Fruit fly (Drosophila melanogaster) whole organism, embryonic: ENCODE results near the gene CG34135.

Experiments used
- Atf-2 ChIP-seq: fragments of 200-800 bp; sonication (Bioruptor generic); optimal IDR thresholded peaks from 2 replicates; lab custom pipeline; 2016; ENCODE audit warnings: missing biosample characterization, missing genetic modification characterization
- B-H2 ChIP-seq: fragments of 200-800 bp; sonication (Bioruptor generic); optimal IDR thresholded peaks from 2 replicates; lab custom pipeline; 2018; ENCODE audit warnings: missing biosample characterization, mild to moderate bottlenecking, missing genetic modification characterization
- BEAF-32 ChIP-seq: fragments of 200-800 bp; sonication (Bioruptor generic); optimal IDR thresholded peaks from 3 replicates; lab custom pipeline; 2017; ENCODE audit warnings: missing biosample characterization, missing genetic modification characterization, mild to moderate bottlenecking, moderate library complexity, missing genetic modification reagents
- BtbVII ChIP-seq: fragments of 200-800 bp; sonication (Bioruptor generic); optimal IDR thresholded peaks from 3 replicates; lab custom pipeline; 2017; ENCODE audit warnings: missing biosample characterization, mild to moderate bottlenecking, missing genetic modification characterization
- CG11085 ChIP-seq: fragments of 200-800 bp; sonication (Bioruptor generic); IDR thresholded peaks from 2 replicates; pipeline ENCODE4 v1.3.6; 2022; ENCODE audit warnings: missing biosample characterization, missing genetic modification characterization
- CG11247 ChIP-seq: fragments of 200-800 bp; sonication (Bioruptor generic); IDR thresholded peaks from 2 replicates; pipeline ENCODE4 v1.3.6; 2022; ENCODE audit warnings: missing biosample characterization, missing genetic modification characterization
- CG11504 ChIP-seq: fragments of 200-800 bp; sonication (Bioruptor generic); optimal IDR thresholded peaks from 3 replicates; lab custom pipeline; 2019; ENCODE audit warnings: missing biosample characterization, mild to moderate bottlenecking, missing genetic modification characterization, moderate library complexity
- CG11723 ChIP-seq: fragments of 200-800 bp; sonication (Bioruptor generic); optimal IDR thresholded peaks from 2 replicates; lab custom pipeline; 2017; ENCODE audit warnings: missing biosample characterization, mild to moderate bottlenecking, missing genetic modification characterization
- CG12236 ChIP-seq: fragments of 200-800 bp; sonication (Bioruptor generic); optimal IDR thresholded peaks from 2 replicates; lab custom pipeline; 2016; ENCODE audit warnings: missing biosample characterization, missing genetic modification characterization
- CG14441 ChIP-seq: fragments of 200-800 bp; sonication (Bioruptor generic); IDR thresholded peaks from 2 replicates; pipeline ENCODE4 v1.3.6; 2022; ENCODE audit warnings: missing biosample characterization, missing genetic modification characterization
- CG18011 ChIP-seq: fragments of 200-800 bp; sonication (Bioruptor generic); optimal IDR thresholded peaks from 2 replicates; lab custom pipeline; 2017; ENCODE audit warnings: missing biosample characterization, missing genetic modification characterization, mild to moderate bottlenecking, moderate library complexity, missing genotype
- CG18599 ChIP-seq: fragments of 200-800 bp; sonication (Bioruptor generic); optimal IDR thresholded peaks from 3 replicates; lab custom pipeline; 2017; ENCODE audit warnings: missing biosample characterization, missing genetic modification characterization, mild to moderate bottlenecking, moderate library complexity, missing genetic modification reagents
- CG31388 ChIP-seq: fragments of 200-800 bp; sonication (Bioruptor generic); optimal IDR thresholded peaks from 2 replicates; lab custom pipeline; 2016; ENCODE audit warnings: missing biosample characterization, missing genetic modification characterization
- CG33213 ChIP-seq: fragments of 200-800 bp; sonication (Bioruptor generic); optimal IDR thresholded peaks from 3 replicates; lab custom pipeline; 2016; ENCODE audit warnings: missing biosample characterization, missing genetic modification characterization
- CG33557 ChIP-seq: fragments of 200-800 bp; sonication (Bioruptor generic); optimal IDR thresholded peaks from 2 replicates; lab custom pipeline; 2019; ENCODE audit warnings: missing biosample characterization, mild to moderate bottlenecking, missing genetic modification characterization, moderate library complexity
- CG4404 ChIP-seq: fragments of 200-800 bp; sonication (Bioruptor generic); IDR thresholded peaks from 2 replicates; pipeline ENCODE4 v1.3.6; 2022; ENCODE audit warnings: missing biosample characterization, missing genetic modification characterization
- CG4820 ChIP-seq: fragments of 200-800 bp; sonication (Bioruptor generic); optimal IDR thresholded peaks from 3 replicates; lab custom pipeline; 2016; ENCODE audit warnings: missing biosample characterization, missing genetic modification characterization
- CG8290 ChIP-seq, 3 experiments: fragments of 200-800 bp; sonication (Bioruptor generic); optimal IDR thresholded peaks; 2 replicates each; lab custom pipeline; 2016 to 2019; ENCODE audit warnings: missing biosample characterization in 3 of 3, missing genetic modification characterization in 3 of 3, mild to moderate bottlenecking in 2 of 3, moderate library complexity in 1 of 3
- CG9437 ChIP-seq: fragments of 200-800 bp; sonication (Bioruptor generic); optimal IDR thresholded peaks from 2 replicates; lab custom pipeline; 2018; ENCODE audit warnings: missing biosample characterization, mild to moderate bottlenecking, missing genetic modification characterization
- CG9609 ChIP-seq: fragments of 200-800 bp; sonication (Bioruptor generic); optimal IDR thresholded peaks from 3 replicates; lab custom pipeline; 2016; ENCODE audit warnings: missing biosample characterization, missing genetic modification characterization
- Camta ChIP-seq: fragments of 200-800 bp; sonication (Bioruptor generic); optimal IDR thresholded peaks from 2 replicates; lab custom pipeline; 2016; ENCODE audit warnings: missing biosample characterization, missing genetic modification characterization
- Dbx ChIP-seq: fragments of 200-800 bp; sonication (Bioruptor generic); IDR thresholded peaks from 3 replicates; pipeline ENCODE4 v1.3.6; 2022; ENCODE audit warnings: missing biosample characterization, missing genetic modification characterization
- Doc2 ChIP-seq: fragments of 200-800 bp; sonication (Bioruptor generic); IDR thresholded peaks from 2 replicates; pipeline ENCODE4 v1.3.6; 2022; ENCODE audit warnings: missing biosample characterization, missing genetic modification characterization
- Dp ChIP-seq: fragments of 200-800 bp; sonication (Bioruptor generic); optimal IDR thresholded peaks from 2 replicates; lab custom pipeline; 2018; ENCODE audit warnings: missing biosample characterization, mild to moderate bottlenecking, missing genetic modification characterization, moderate library complexity
- E2f1 ChIP-seq: fragments of 200-800 bp; sonication (Bioruptor generic); IDR thresholded peaks from 2 replicates; pipeline ENCODE4 v1.3.6; 2022; ENCODE audit warnings: missing biosample characterization, missing genetic modification characterization
- Gsc ChIP-seq: fragments of 200-800 bp; sonication (Bioruptor generic); IDR thresholded peaks from 2 replicates; pipeline ENCODE4 v1.3.6; 2022; ENCODE audit warnings: missing biosample characterization, missing genetic modification characterization
- MTF-1 ChIP-seq: fragments of 200-800 bp; sonication (Bioruptor generic); optimal IDR thresholded peaks from 2 replicates; lab custom pipeline; 2018; ENCODE audit warnings: missing biosample characterization, mild to moderate bottlenecking, missing genetic modification characterization, borderline replicate concordance
- Mes4 ChIP-seq: fragments of 200-800 bp; sonication (Bioruptor generic); optimal IDR thresholded peaks from 2 replicates; lab custom pipeline; 2016; ENCODE audit warnings: missing biosample characterization, missing genetic modification characterization
- Mrtf ChIP-seq: fragments of 200-800 bp; sonication (Bioruptor generic); IDR thresholded peaks from 3 replicates; pipeline ENCODE4 v1.3.6; 2022; ENCODE audit warnings: missing biosample characterization, missing genetic modification characterization
- Nf-YC ChIP-seq: fragments of 200-800 bp; optimal IDR thresholded peaks from 3 replicates; lab custom pipeline; 2019; ENCODE audit warnings: missing biosample characterization, mild to moderate bottlenecking, missing genetic modification characterization, moderate library complexity
- Oaz ChIP-seq: fragments of 200-800 bp; sonication (Bioruptor generic); IDR thresholded peaks from 2 replicates; pipeline ENCODE4 v1.3.6; 2022; ENCODE audit warnings: missing biosample characterization, missing genetic modification characterization
- Spps ChIP-seq: fragments of 200-800 bp; sonication (Bioruptor generic); optimal IDR thresholded peaks from 2 replicates; lab custom pipeline; 2018; ENCODE audit warnings: missing biosample characterization, mild to moderate bottlenecking, missing genetic modification characterization
- Taf1 ChIP-seq: fragments of 200-800 bp; sonication (Bioruptor generic); IDR thresholded peaks from 2 replicates; pipeline ENCODE4 v1.3.6; 2022; ENCODE audit warnings: missing biosample characterization, missing genetic modification characterization
- Trl ChIP-seq, 3 experiments: fragments of >200 bp in 2 of 3; fragments of 200-800 bp in 1 of 3; sonication (Bioruptor generic) in 1 of 3; optimal IDR thresholded peaks; 2 replicates in 1 of 3; 3 replicates in 2 of 3; lab custom pipeline; 2016 to 2017; ENCODE audit warnings: missing biosample characterization in 1 of 3, missing genetic modification characterization in 1 of 3
- ab ChIP-seq: fragments of 200-800 bp; sonication (Bioruptor generic); optimal IDR thresholded peaks from 2 replicates; lab custom pipeline; 2016; ENCODE audit warnings: missing biosample characterization, missing genetic modification characterization
- al ChIP-seq: fragments of 200-800 bp; sonication (Bioruptor generic); IDR thresholded peaks from 2 replicates; pipeline ENCODE4 v1.3.6; 2022; ENCODE audit warnings: missing biosample characterization, missing genetic modification characterization
- bcd ChIP-seq: fragments of 200-800 bp; sonication (Bioruptor generic); optimal IDR thresholded peaks from 2 replicates; lab custom pipeline; 2017; ENCODE audit warnings: missing biosample characterization, mild to moderate bottlenecking, missing genetic modification characterization
- bowl ChIP-seq: fragments of 200-800 bp; sonication (Bioruptor generic); IDR thresholded peaks from 2 replicates; pipeline ENCODE4 v1.3.6; 2022; ENCODE audit warnings: missing biosample characterization, missing genetic modification characterization
- chif ChIP-seq, 2 experiments: fragments of 200-800 bp; sonication (Bioruptor generic); optimal IDR thresholded peaks; 3 replicates each; lab custom pipeline; 2016; ENCODE audit warnings: missing biosample characterization in 2 of 2, missing genetic modification characterization in 2 of 2
- croc ChIP-seq: fragments of 200-800 bp; sonication (Bioruptor generic); conservative IDR thresholded peaks from 3 replicates; pipeline ENCODE4 v1.3.6; 2022; ENCODE audit warnings: missing biosample characterization, missing genetic modification characterization
- da ChIP-seq: fragments of 200-800 bp; sonication (Bioruptor generic); optimal IDR thresholded peaks from 2 replicates; lab custom pipeline; 2016; ENCODE audit warnings: missing biosample characterization, missing genetic modification characterization
- dm ChIP-seq: fragments of 200-800 bp; sonication (Bioruptor generic); optimal IDR thresholded peaks from 3 replicates; lab custom pipeline; 2016; ENCODE audit warnings: missing biosample characterization, missing genetic modification characterization
- gcm ChIP-seq: fragments of 200-800 bp; sonication (Bioruptor generic); optimal IDR thresholded peaks from 2 replicates; lab custom pipeline; 2019; ENCODE audit warnings: missing biosample characterization, mild to moderate bottlenecking, missing genetic modification characterization, moderate library complexity
- kay ChIP-seq: fragments of 200-800 bp; sonication (Bioruptor generic); optimal IDR thresholded peaks from 2 replicates; lab custom pipeline; 2016; ENCODE audit warnings: missing biosample characterization, missing genetic modification characterization
- oc ChIP-seq: fragments of 200-800 bp; sonication (Bioruptor generic); optimal IDR thresholded peaks from 2 replicates; lab custom pipeline; 2018; ENCODE audit warnings: missing biosample characterization, mild to moderate bottlenecking, missing genetic modification characterization, moderate library complexity
- org-1 ChIP-seq: fragments of 200-800 bp; sonication (Bioruptor generic); optimal IDR thresholded peaks from 2 replicates; lab custom pipeline; 2017; ENCODE audit warnings: missing biosample characterization, missing genetic modification characterization
- pros ChIP-seq: fragments of 200-800 bp; sonication (Bioruptor generic); optimal IDR thresholded peaks from 3 replicates; lab custom pipeline; 2019; ENCODE audit warnings: missing biosample characterization, mild to moderate bottlenecking, missing genetic modification characterization, moderate library complexity
- tx ChIP-seq: fragments of 200-800 bp; sonication (Bioruptor generic); optimal IDR thresholded peaks from 2 replicates; lab custom pipeline; 2016; ENCODE audit warnings: missing biosample characterization, missing genetic modification characterization
- wek ChIP-seq: fragments of 200-800 bp; sonication (Bioruptor generic); optimal IDR thresholded peaks from 3 replicates; lab custom pipeline; 2018; ENCODE audit warnings: missing biosample characterization, mild to moderate bottlenecking, missing genetic modification characterization, moderate library complexity
- zfh1 ChIP-seq: fragments of 200-800 bp; sonication (Bioruptor generic); IDR thresholded peaks from 3 replicates; pipeline ENCODE4 v1.3.6; 2022; ENCODE audit warnings: missing biosample characterization, missing genetic modification characterization
- zfh2 ChIP-seq: fragments of 200-800 bp; sonication (Bioruptor generic); optimal IDR thresholded peaks from 2 replicates; lab custom pipeline; 2016; ENCODE audit warnings: missing biosample characterization, missing genetic modification characterization

Gene CG34135

DNA sequence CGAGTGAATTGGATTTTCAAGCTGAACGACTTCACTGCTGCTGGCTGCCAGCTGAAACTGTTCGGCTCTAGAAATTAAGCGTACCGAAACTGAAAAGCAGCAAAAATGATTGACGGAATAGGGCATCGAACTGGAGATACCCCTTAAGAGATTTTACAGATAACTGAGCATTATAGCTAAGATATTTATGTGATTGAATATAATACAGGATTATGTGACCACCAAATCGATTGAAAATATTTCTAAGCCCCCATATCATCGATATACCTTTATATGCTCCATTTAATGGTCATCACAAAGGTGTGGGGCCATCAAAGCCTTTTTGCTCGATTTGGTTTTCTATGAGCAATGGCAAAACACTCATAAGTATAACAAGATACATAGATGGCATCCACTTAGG is 16.8 kb upstream of the CG34135 start (continued):
- peak; percentile 2 for TF ChIP-seq CG9609 (GFP tag; lab: Kevin White, UChicago)
- peak; percentile 35; the same call in 1 of the 2 replicates for TF ChIP-seq al (GFP tag; lab: Robert Waterston, UW)
- TF ChIP-seq CG4820 (GFP tag; lab: Kevin White, UChicago), result no peak
- peak in 1 of 2 experiments; percentile 54 for TF ChIP-seq chif (GFP tag; optimal IDR thresholded peaks at IDR 0.05; lab: Kevin White, UChicago)
- no peak for TF ChIP-seq Mes4
- TF ChIP-seq kay (GFP tag; lab: Kevin White, UChicago), result no peak
- TF ChIP-seq Camta (GFP tag; lab: Kevin White, UChicago), result peak; percentile 27
- peak; percentile 42; the same call in 1 of the 2 replicates for TF ChIP-seq Oaz
- TF ChIP-seq CG18599, result peak; percentile 57
- peak; percentile 50 for TF ChIP-seq zfh2
- TF ChIP-seq BtbVII (GFP tag; lab: Kevin White, UChicago), result no peak
- no peak for TF ChIP-seq CG18011 (GFP tag; lab: Kevin White, UChicago)
- TF ChIP-seq CG33213 (GFP tag; lab: Kevin White, UChicago), result no peak
- no peak for TF ChIP-seq Dp (GFP tag; lab: Kevin White, UChicago)
- no peak for TF ChIP-seq B-H2 (GFP tag; lab: Kevin White, UChicago)
- no peak for TF ChIP-seq CG33557 (GFP tag; lab: Kevin White, UChicago)
- peak; percentile 57; the same call in 1 of the 2 replicates for TF ChIP-seq CG11247 (GFP tag; lab: Robert Waterston, UW)
- no peak for TF ChIP-seq Nf-YC (tag; lab: Kevin White, UChicago)
- TF ChIP-seq bowl, result no peak
- TF ChIP-seq Trl (optimal IDR thresholded peaks at IDR 0.05; lab: Kevin White, UChicago), result no peak
- peak; percentile 24 for TF ChIP-seq Trl (GFP tag; optimal IDR thresholded peaks at IDR 0.05; lab: Kevin White, UChicago)
- no peak for TF ChIP-seq oc (tag; lab: Kevin White, UChicago)
- peak; percentile 55; the same call in 1 of the 2 replicates for TF ChIP-seq E2f1 (GFP tag; lab: Robert Waterston, UW)
- no peak for TF ChIP-seq CG12236
- TF ChIP-seq wek (GFP tag; lab: Kevin White, UChicago), result no peak
- no peak for TF ChIP-seq BEAF-32 (GFP tag; lab: Kevin White, UChicago)
- peak; percentile 63; the same call in 2 of the 3 replicates for TF ChIP-seq zfh1 (GFP tag; lab: Robert Waterston, UW)
- TF ChIP-seq Mrtf (GFP tag; lab: Robert Waterston, UW), result peak; percentile 48; the same call in 1 of the 3 replicates
- TF ChIP-seq Atf-2 (GFP tag; lab: Kevin White, UChicago), result no peak
- 0 out of 2 replicates have a peak, but pooled peaks have one; percentile 44 for TF ChIP-seq Taf1
- TF ChIP-seq CG11085, result no peak
- no peak for TF ChIP-seq da
- TF ChIP-seq CG31388 (GFP tag; lab: Kevin White, UChicago), result no peak
- no peak for TF ChIP-seq croc (GFP tag; lab: Robert Waterston, UW)
- peak; percentile 68 for TF ChIP-seq CG14441 (GFP tag; lab: Robert Waterston, UW)
- TF ChIP-seq ab (GFP tag; lab: Kevin White, UChicago), result no peak
- TF ChIP-seq tx (GFP tag; lab: Kevin White, UChicago), result peak; percentile 41
- no peak for TF ChIP-seq CG9437 (GFP tag; lab: Kevin White, UChicago)
- no peak for TF ChIP-seq CG11504 (tag; lab: Kevin White, UChicago)
- no peak for TF ChIP-seq gcm (GFP tag; lab: Kevin White, UChicago)
- peak; percentile 51; the same call in 2 of the 3 replicates for TF ChIP-seq Dbx (GFP tag; lab: Robert Waterston, UW)
- no peak for TF ChIP-seq Gsc (GFP tag; lab: Robert Waterston, UW)
- no peak for TF ChIP-seq Spps
- peak; percentile 41 for TF ChIP-seq org-1
- no peak for TF ChIP-seq CG11723 (GFP tag; lab: Kevin White, UChicago)
- TF ChIP-seq bcd, result peak; percentile 38
- TF ChIP-seq CG8290 (GFP tag; optimal IDR thresholded peaks at IDR 0.05; lab: Kevin White, UChicago), result no peak
- TF ChIP-seq CG8290 (tag; optimal IDR thresholded peaks at IDR 0.05; lab: Kevin White, UChicago), result no peak
- TF ChIP-seq pros, result no peak
- TF ChIP-seq MTF-1 (GFP tag; lab: Kevin White, UChicago), result no peak
- TF ChIP-seq dm (GFP tag; lab: Kevin White, UChicago), result peak; percentile 33
- TF ChIP-seq CG4404 (GFP tag; lab: Robert Waterston, UW), result 0 out of 2 replicates have a peak, but pooled peaks have one; percentile 18
- TF ChIP-seq Doc2 (GFP tag; lab: Robert Waterston, UW), result no peak
